Fruit fly (Drosophila melanogaster): ENCODE data around the gene CG4887.

Gene CG4887

DNA sequence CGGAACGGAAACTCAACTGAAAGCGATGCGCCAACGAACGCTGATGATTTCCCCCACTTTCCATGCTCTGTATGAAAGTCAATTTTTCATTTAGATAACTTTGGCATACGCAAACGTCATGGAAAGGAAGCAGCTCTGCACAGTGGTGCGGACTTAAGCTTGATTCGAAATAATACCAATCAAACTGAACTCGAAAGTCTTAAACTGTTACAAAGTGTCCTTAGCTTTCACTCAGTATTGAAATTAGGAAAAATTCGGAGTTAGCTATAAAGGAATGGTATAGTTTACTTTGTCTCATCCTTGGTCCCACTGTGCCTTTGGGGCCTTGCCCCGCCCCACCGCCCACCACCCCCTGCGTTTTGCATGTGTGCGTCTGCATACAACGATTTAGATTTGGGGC is 34.6 kb downstream of the CG4887 start (continued):
- TF ChIP-seq CG11504 (tag; optimal IDR thresholded peaks at IDR 0.05) (peak; percentile 61), cad (GFP tag; optimal IDR thresholded peaks at IDR 0.05) (no peak), nau (GFP tag; optimal IDR thresholded peaks at IDR 0.05) (peak; percentile 15), CG7839 (tag; optimal IDR thresholded peaks at IDR 0.05) (peak; percentile 64), CG11696 (GFP tag; IDR thresholded peaks at IDR 0.05) (peak; percentile 58; the same call in 1 of the 2 replicates), CG10321 (GFP tag; IDR thresholded peaks at IDR 0.05) (no peak), unpg (GFP tag; optimal IDR thresholded peaks at IDR 0.05) (peak; percentile 26), NK7.1 (GFP tag; optimal IDR thresholded peaks at IDR 0.05) (no peak), eyg (GFP tag; optimal IDR thresholded peaks at IDR 0.05) (no peak), BEAF-32 (GFP tag; optimal IDR thresholded peaks at IDR 0.05) (no peak), ken (GFP tag; IDR thresholded peaks at IDR 0.05) (peak; percentile 70), abd-A (tag; optimal IDR thresholded peaks at IDR 0.05) (no peak), fd102C (GFP tag; optimal IDR thresholded peaks at IDR 0.05) (no peak), Poxn (GFP tag; IDR thresholded peaks at IDR 0.05) (peak; percentile 9; the same call in 1 of the 2 replicates), CG12299 (tag; optimal IDR thresholded peaks at IDR 0.05) (peak; percentile 42), Ravus (GFP tag; IDR thresholded peaks at IDR 0.05) (no peak; the same call in 1 of the 2 replicates), sna (GFP tag; IDR thresholded peaks at IDR 0.05; ENCODE audit: partially characterized antibody) (no peak), ewg (GFP tag; optimal IDR thresholded peaks at IDR 0.05) (peak; percentile 31), HLHmδ (GFP tag; optimal IDR thresholded peaks at IDR 0.05) (no peak), kah (GFP tag; optimal IDR thresholded peaks at IDR 0.05) (no peak), otp (GFP tag; IDR thresholded peaks at IDR 0.05) (peak; percentile 70; the same call in 2 of the 3 replicates), CG17328 (GFP tag; IDR thresholded peaks at IDR 0.05) (peak; percentile 46; the same call in 1 of the 2 replicates), wek (GFP tag; optimal IDR thresholded peaks at IDR 0.05) (no peak), da (GFP tag; optimal IDR thresholded peaks at IDR 0.05) (no peak), crp (GFP tag; optimal IDR thresholded peaks at IDR 0.05) (no peak), CG34224 (GFP tag; IDR thresholded peaks at IDR 0.05; ENCODE audit: partially characterized antibody) (no peak), CG33213 (GFP tag; optimal IDR thresholded peaks at IDR 0.05) (no peak), mam (GFP tag; optimal IDR thresholded peaks at IDR 0.05) (peak; percentile 1), CG4404 (GFP tag; IDR thresholded peaks at IDR 0.05) (no peak), pzg (GFP tag; optimal IDR thresholded peaks at IDR 0.05) (no peak), CG13123 (GFP tag; optimal IDR thresholded peaks at IDR 0.05) (no peak), gro (GFP tag; optimal IDR thresholded peaks at IDR 0.05) (no peak), CG10431 (GFP tag; optimal IDR thresholded peaks at IDR 0.05) (no peak), CG17568 (GFP tag; optimal IDR thresholded peaks at IDR 0.05) (no peak), Hmx (GFP tag; optimal IDR thresholded peaks at IDR 0.05) (no peak), CG8388 (GFP tag; optimal IDR thresholded peaks at IDR 0.05) (no peak), lilli (GFP tag; optimal IDR thresholded peaks at IDR 0.05) (peak; percentile 29), CG10366 (GFP tag; IDR thresholded peaks at IDR 0.05) (peak; percentile 62), CG14710 (tag; optimal IDR thresholded peaks at IDR 0.05) (no peak), grn (GFP tag; optimal IDR thresholded peaks at IDR 0.05) (no peak), CG7963 (GFP tag; IDR thresholded peaks at IDR 0.05; ENCODE audit: partially characterized antibody) (no peak), CG10979 (tag; optimal IDR thresholded peaks at IDR 0.05) (no peak), onecut (GFP tag; IDR thresholded peaks at IDR 0.05) (peak; percentile 51), CG31441 (GFP tag; IDR thresholded peaks at IDR 0.05) (peak; percentile 30; the same call in 1 of the 2 replicates), Spps (tag; optimal IDR thresholded peaks at IDR 0.05) (no peak), CG17385 (GFP tag; optimal IDR thresholded peaks at IDR 0.05) (peak; percentile 63), CG3407 (GFP tag; optimal IDR thresholded peaks at IDR 0.05) (peak; percentile 18), CG5180 (GFP tag; optimal IDR thresholded peaks at IDR 0.05) (no peak), esg (GFP tag; conservative IDR thresholded peaks at IDR 0.05) (peak; percentile 73), kay (GFP tag; optimal IDR thresholded peaks at IDR 0.05) (no peak)
